Worm (Caenorhabditis elegans): ENCODE results near the gene F49F1.15.

DNA sequence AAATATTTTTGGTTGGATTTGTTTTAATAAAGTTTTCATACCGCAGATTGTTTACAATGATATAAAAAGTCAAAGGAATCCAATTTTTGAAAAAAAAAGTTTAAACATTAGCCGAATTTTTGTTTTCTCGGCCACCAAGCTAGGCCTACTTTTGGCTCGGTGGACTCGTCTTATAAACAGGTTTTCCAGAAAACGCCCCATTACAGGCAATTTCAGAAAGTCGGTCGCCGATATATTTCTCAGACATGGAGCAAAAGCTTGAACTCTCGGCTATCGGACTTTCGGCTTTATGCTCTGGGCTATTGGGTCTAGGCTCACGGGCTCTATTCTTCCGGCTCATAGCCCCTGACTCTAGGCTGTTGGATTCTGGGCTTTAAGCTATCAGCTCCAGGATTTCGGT, 31.3 kb downstream of the F49F1.15 start:
- TF ChIP-seq unc-62 (GFP tag; optimal IDR thresholded peaks at IDR 0.05) = no peak
- TF ChIP-seq B0261.1 (tag; optimal IDR thresholded peaks at IDR 0.05) = no peak
- TF ChIP-seq repo-1 (tag; optimal IDR thresholded peaks at IDR 0.05) = no peak
- TF ChIP-seq lin-54 (GFP tag; optimal IDR thresholded peaks at IDR 0.05) = no peak
- TF ChIP-seq bed-2 (GFP tag; IDR thresholded peaks at IDR 0.05) = no peak
- no peak for TF ChIP-seq pha-4 (tag; optimal IDR thresholded peaks at IDR 0.05)
- no peak for TF ChIP-seq ceh-58 (GFP tag; IDR thresholded peaks at IDR 0.05)
- TF ChIP-seq rec-8 (tag; optimal IDR thresholded peaks at IDR 0.05) = no peak
- no peak for TF ChIP-seq hrde-1 (tag; optimal IDR thresholded peaks at IDR 0.05; ENCODE audit: borderline replicate concordance)
